Fruit fly (Drosophila melanogaster) whole organism, wandering third instar larva: ENCODE results near the gene Rgl.

Experiments
- GATAd ChIP-seq: sonication (Bioruptor generic); optimal IDR thresholded peaks from 2 replicates; lab custom pipeline; 2016; ENCODE audit warnings: missing biosample characterization, missing genetic modification characterization
- Myc ChIP-seq: fragments of >200 bp; optimal IDR thresholded peaks from 2 replicates; lab custom pipeline; 2017
- Vsx2 ChIP-seq: fragments of 200-300, 225-300 bp; sonication (Bioruptor generic); optimal IDR thresholded peaks from 2 replicates; lab custom pipeline; 2018; ENCODE audit warnings: missing biosample characterization, missing genetic modification characterization; ENCODE audit not compliant: partially characterized antibody
- dl ChIP-seq, 2 experiments: fragments of 175-275, 200-275 bp in 1 of 2; fragments of 200-275 bp in 1 of 2; sonication (Bioruptor generic); optimal IDR thresholded peaks; lab custom pipeline; 2018; ENCODE audit warnings: mild to moderate bottlenecking in 2 of 2, missing biosample characterization in 2 of 2, missing genetic modification characterization in 2 of 2, moderate library complexity in 2 of 2; ENCODE audit not compliant: partially characterized antibody in 2 of 2, insufficient read depth in 1 of 2
- foxo ChIP-seq, 2 experiments: fragments of 200-800 bp; sonication (Bioruptor generic); optimal IDR thresholded peaks; 2 replicates in 1 of 2; 3 replicates in 1 of 2; lab custom pipeline; 2016 to 2017; ENCODE audit warnings: missing biosample characterization in 2 of 2, missing genetic modification characterization in 2 of 2
- lola ChIP-seq: fragments of >200 bp; optimal IDR thresholded peaks from 2 replicates; lab custom pipeline; 2017; ENCODE audit warnings: missing biosample characterization, missing genetic modification characterization

DNA sequence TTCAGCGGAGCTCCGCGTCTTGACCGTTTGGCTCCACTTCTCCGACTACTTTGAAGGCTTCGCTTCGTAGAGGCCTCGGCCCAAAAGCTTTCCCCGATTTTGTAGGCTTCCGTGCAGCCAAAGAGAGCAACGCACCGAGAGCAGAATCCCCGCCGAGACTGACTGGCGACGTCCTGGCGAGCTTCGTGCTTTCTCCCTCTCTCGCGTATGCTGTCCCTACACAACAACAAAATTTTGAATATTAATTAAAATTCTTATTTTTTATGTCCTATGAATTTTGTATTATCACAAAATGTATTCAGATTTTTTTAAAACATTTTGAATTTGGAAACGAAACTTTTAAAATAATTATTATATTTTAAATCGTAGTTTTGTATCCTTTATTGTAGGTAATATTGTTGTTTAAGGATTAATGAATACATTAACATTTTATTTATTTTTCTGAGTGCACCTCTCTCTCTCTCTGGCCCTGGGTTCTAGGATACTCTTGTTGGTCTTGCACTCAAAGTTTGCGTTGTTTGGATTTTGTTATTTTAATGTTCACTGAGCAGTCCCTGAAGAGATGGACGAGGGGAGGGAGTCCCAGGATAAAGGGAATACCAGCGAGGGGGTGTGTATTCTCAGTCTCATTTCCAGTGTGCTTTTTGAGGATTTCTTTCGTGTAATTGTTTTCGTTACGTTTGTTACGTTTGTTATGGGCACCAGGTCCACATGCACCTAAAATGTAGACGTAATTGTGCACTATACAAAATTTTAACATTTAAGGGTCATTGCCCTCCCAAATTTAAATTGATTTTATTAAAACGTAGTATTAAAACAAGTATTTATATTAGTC, 21.7 kb downstream of the Rgl start, which contains the start of gene dysc:
- no peak for TF ChIP-seq lola
- no peak for TF ChIP-seq foxo (GFP tag; optimal IDR thresholded peaks at IDR 0.05; lab: Kevin White, UChicago)
- no peak for TF ChIP-seq GATAd
- no peak for TF ChIP-seq dl (GFP tag; optimal IDR thresholded peaks at IDR 0.05; lab: Kevin White, UChicago; ENCODE audit: insufficient read depth in 1 of 2, partially characterized antibody in 2 of 2)
- no peak for TF ChIP-seq Myc
- no peak for TF ChIP-seq Vsx2 (GFP tag; lab: Kevin White, UChicago)
